Worm (Caenorhabditis elegans) whole organism, early embryonic: ENCODE results near the gene cdkl-1.
A peak's percentile ranks its signal among the peaks of the same experiment; 100 is the strongest.

ENCODE experiments used
- B0310.2 ChIP-seq: sonication (generic microtip); optimal IDR thresholded peaks from 2 replicates; lab custom pipeline; 2016; ENCODE audit warnings: mild to moderate bottlenecking, missing genetic modification characterization, missing compliant biosample characterization
- F13C5.2 ChIP-seq: sonication (generic microtip); optimal IDR thresholded peaks from 2 replicates; lab custom pipeline; 2017; ENCODE audit warnings: mild to moderate bottlenecking, missing genetic modification characterization, inconsistent platforms, missing compliant biosample characterization
- aly-1 ChIP-seq: sonication (generic microtip); optimal IDR thresholded peaks from 2 replicates; lab custom pipeline; 2016; ENCODE audit warnings: missing genetic modification characterization, missing compliant biosample characterization
- ama-1 ChIP-seq: fragments of 150-350 bp; optimal IDR thresholded peaks from 2 replicates; lab custom pipeline; 2014
- ceh-13 ChIP-seq: fragments of 200-800 bp; sonication (Bioruptor generic); optimal IDR thresholded peaks from 2 replicates; lab custom pipeline; 2018; ENCODE audit warnings: mild to moderate bottlenecking, missing genetic modification characterization, missing compliant biosample characterization
- ceh-36 ChIP-seq: sonication (generic microtip); optimal IDR thresholded peaks from 2 replicates; lab custom pipeline; 2016; ENCODE audit warnings: missing genetic modification characterization, inconsistent platforms, missing compliant biosample characterization
- ets-7 ChIP-seq: sonication (generic microtip); optimal IDR thresholded peaks from 2 replicates; lab custom pipeline; 2016; ENCODE audit warnings: missing genotype, missing genetic modification characterization, missing compliant biosample characterization
- flt-1 ChIP-seq: fragments of 200-800 bp; sonication (Bioruptor generic); IDR thresholded peaks from 2 replicates; pipeline ENCODE4 v1.3.6; 2022; ENCODE audit warnings: missing genetic modification characterization, missing compliant biosample characterization
- hmbx-1 ChIP-seq: sonication (generic microtip); optimal IDR thresholded peaks from 2 replicates; lab custom pipeline; 2016; ENCODE audit warnings: mild to moderate bottlenecking, missing genetic modification characterization, missing compliant biosample characterization
- hmg-4 ChIP-seq: fragments of 200-800 bp; sonication (Bioruptor generic); optimal IDR thresholded peaks from 2 replicates; lab custom pipeline; 2018; ENCODE audit warnings: mild to moderate bottlenecking, missing genetic modification characterization, missing compliant biosample characterization
- hnd-1 ChIP-seq: sonication (generic microtip); optimal IDR thresholded peaks from 2 replicates; lab custom pipeline; 2016; ENCODE audit warnings: missing genetic modification characterization, missing compliant biosample characterization
- pes-1 ChIP-seq: fragments of 200-800 bp; sonication (Bioruptor generic); IDR thresholded peaks from 2 replicates; pipeline ENCODE4 v1.3.6; 2022; ENCODE audit warnings: missing genetic modification reagents, missing genetic modification characterization, missing compliant biosample characterization
- scrt-1 ChIP-seq: fragments of 200-800 bp; sonication (Bioruptor generic); IDR thresholded peaks from 2 replicates; pipeline ENCODE4 v1.3.6; 2022; ENCODE audit warnings: missing genetic modification characterization, missing compliant biosample characterization
- sea-1 ChIP-seq: fragments of 200-800 bp; sonication (Bioruptor generic); conservative IDR thresholded peaks from 2 replicates; pipeline ENCODE4 v1.3.6; 2022; ENCODE audit warnings: missing genetic modification characterization, missing compliant biosample characterization
- tbx-11 ChIP-seq: fragments of 200-800 bp; sonication (Bioruptor generic); IDR thresholded peaks from 2 replicates; pipeline ENCODE4 v1.3.6; 2022; ENCODE audit warnings: missing genetic modification characterization, missing compliant biosample characterization
- tbx-37 ChIP-seq: fragments of 200-800 bp; sonication (Bioruptor generic); conservative IDR thresholded peaks from 2 replicates; pipeline ENCODE4 v1.3.6; 2022; ENCODE audit warnings: missing genetic modification reagents, missing genetic modification characterization, missing compliant biosample characterization
- tra-4 ChIP-seq: sonication (generic microtip); optimal IDR thresholded peaks from 2 replicates; lab custom pipeline; 2017; ENCODE audit warnings: missing genetic modification characterization, missing compliant biosample characterization

The cdkl-1 gene

DNA sequence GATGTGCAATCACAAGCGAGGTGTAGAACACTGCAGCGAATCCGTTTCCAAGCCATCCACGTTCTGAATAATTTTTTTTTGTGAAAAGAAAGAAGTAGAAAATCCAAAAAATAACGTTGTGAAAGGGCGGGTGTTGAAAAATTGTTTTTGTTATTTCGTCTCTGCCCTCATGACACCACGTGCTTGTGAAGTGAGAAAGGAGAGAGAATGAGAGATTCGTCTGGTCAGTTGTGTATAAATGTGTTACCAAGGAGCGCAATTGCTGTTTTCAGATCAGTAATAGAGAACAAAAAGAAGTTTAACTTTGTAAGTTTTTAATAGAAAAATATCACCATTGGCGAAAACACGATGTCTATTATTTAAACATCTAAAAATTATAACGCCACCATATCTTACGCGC lies 22.5 kb downstream of the cdkl-1 start:
- no peak for TF ChIP-seq B0310.2
- no peak for TF ChIP-seq ceh-36 (tag; lab: Kevin White, UChicago)
- TF ChIP-seq F13C5.2 = no peak
- TF ChIP-seq hmg-4 (GFP tag; lab: Kevin White, UChicago) = no peak
- TF ChIP-seq tra-4 = no peak
- TF ChIP-seq pes-1 (GFP tag; lab: Robert Waterston, UW) = no peak
- no peak for TF ChIP-seq ceh-13 (GFP tag; lab: Kevin White, UChicago)
- TF ChIP-seq tbx-37 = no peak
- TF ChIP-seq hmbx-1 (tag; lab: Kevin White, UChicago) = no peak
- TF ChIP-seq hnd-1 (tag; lab: Kevin White, UChicago) = no peak
- TF ChIP-seq ets-7 (tag; lab: Kevin White, UChicago) = no peak

DNA sequence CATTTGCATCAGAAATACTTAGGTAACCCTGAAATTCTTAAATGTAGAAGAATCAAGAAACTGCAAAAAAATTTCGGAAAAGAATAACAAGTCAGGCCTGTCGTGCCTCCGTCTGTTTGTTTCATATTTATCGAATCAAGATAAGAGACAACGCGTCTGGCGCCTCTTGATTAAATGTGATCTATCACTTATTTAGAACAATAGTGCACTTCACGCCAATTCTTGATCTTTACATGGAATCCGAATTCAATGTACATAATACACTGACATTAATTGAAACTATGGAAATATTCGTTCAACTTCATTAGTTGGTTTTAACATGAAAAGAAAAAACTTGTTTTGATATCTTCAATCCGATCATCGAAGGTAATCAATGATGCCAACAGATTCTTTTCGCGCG lies 23.8 kb downstream of the cdkl-1 start, which contains the start of gene mboa-2:
mboa-2 (minus strand) TSS at position 28 of the 400 bp plus-strand sequence.
- TF ChIP-seq ets-7 (tag; lab: Kevin White, UChicago) (no peak), ceh-36 (tag; lab: Kevin White, UChicago) (no peak), tbx-11 (GFP tag; lab: Robert Waterston, UW) (no peak), aly-1 (no peak), sea-1 (GFP tag; lab: Robert Waterston, UW) (no peak), hnd-1 (tag; lab: Kevin White, UChicago) (no peak), B0310.2 (no peak), F13C5.2 (no peak), pes-1 (GFP tag; lab: Robert Waterston, UW) (no peak), ceh-13 (GFP tag; lab: Kevin White, UChicago) (no peak), hmbx-1 (tag; lab: Kevin White, UChicago) (no peak), hmg-4 (GFP tag; lab: Kevin White, UChicago) (no peak), ama-1 (no peak), flt-1 (no peak)

DNA sequence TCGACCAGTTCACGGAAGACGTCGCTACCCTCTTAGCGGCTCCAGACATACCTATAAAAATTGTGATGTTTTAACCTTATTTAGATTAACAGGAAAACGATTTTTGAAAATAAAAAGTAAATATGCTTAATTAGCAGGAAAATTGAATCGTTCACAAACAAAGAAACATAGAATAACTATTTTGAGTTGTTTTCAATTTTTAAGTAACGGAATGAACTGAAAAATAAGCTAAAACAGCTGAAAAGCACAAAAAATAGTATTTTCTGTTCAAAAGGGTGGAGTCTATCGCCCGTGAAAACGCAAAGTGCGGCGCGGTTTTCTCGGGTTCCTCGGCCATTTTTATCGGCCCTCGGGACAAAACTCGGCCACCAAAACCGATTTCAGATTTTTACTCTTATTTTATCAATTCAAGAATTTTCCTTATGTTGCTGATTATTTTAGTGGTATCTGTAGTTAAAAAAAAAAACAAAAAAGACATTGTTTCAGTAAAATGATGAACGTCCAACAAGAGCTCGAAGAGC lies 25.2 kb downstream of the cdkl-1 start, which contains the start of the genes atp-5 and lmtr-3:
atp-5 (minus strand) TSS at position 51 of the 521 bp plus-strand sequence.
lmtr-3 (plus strand) TSS at position 370 of the 521 bp plus-strand sequence.
- peak; percentile 38 for TF ChIP-seq hmg-4 (GFP tag; lab: Kevin White, UChicago)
- no peak for TF ChIP-seq hnd-1 (tag; lab: Kevin White, UChicago)
- TF ChIP-seq tbx-11 (GFP tag; lab: Robert Waterston, UW) = 0 out of 2 replicates have a peak, but pooled peaks have one; percentile 36
- no peak for TF ChIP-seq flt-1
- TF ChIP-seq tbx-37 = peak; percentile 76; the same call in 1 of the 2 replicates
- TF ChIP-seq F13C5.2 = peak; percentile 36
- TF ChIP-seq scrt-1 (GFP tag; lab: Robert Waterston, UW) = no peak

DNA sequence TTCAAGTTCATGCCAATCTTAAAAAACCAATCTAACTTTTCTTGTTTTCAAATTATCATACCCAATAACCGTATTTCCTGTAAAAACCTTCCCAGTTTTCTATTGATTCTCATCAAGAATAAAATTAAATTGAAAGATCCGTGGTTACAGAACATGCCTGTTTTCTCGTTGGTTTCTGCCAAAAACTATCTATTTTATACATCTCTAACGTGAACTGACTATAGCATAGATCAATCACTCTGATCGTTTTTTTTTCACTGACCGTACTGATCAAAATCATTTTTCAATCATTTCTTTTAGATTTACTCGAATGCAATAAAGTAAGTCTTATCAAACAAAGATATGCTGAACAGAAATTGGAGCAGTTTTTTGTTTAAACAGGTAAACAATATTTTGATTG lies 26.2 kb downstream of the cdkl-1 start, which contains the start of gene C06H2.2:
C06H2.2 (plus strand) TSS at position 301 of the 400 bp plus-strand sequence.
- TF ChIP-seq tbx-11 (GFP tag; lab: Robert Waterston, UW) = no peak
- TF ChIP-seq tbx-37 = no peak
- no peak for TF ChIP-seq pes-1 (GFP tag; lab: Robert Waterston, UW)
- no peak for TF ChIP-seq tra-4
- no peak for TF ChIP-seq scrt-1 (GFP tag; lab: Robert Waterston, UW)
- TF ChIP-seq hmbx-1 (tag; lab: Kevin White, UChicago) = no peak
- TF ChIP-seq ceh-13 (GFP tag; lab: Kevin White, UChicago) = no peak
- TF ChIP-seq F13C5.2 = no peak
- TF ChIP-seq hmg-4 (GFP tag; lab: Kevin White, UChicago) = no peak
- no peak for TF ChIP-seq ceh-36 (tag; lab: Kevin White, UChicago)
- TF ChIP-seq hnd-1 (tag; lab: Kevin White, UChicago) = no peak
- TF ChIP-seq aly-1 = no peak
- no peak for TF ChIP-seq B0310.2
- no peak for TF ChIP-seq ama-1
- TF ChIP-seq sea-1 (GFP tag; lab: Robert Waterston, UW) = no peak

DNA sequence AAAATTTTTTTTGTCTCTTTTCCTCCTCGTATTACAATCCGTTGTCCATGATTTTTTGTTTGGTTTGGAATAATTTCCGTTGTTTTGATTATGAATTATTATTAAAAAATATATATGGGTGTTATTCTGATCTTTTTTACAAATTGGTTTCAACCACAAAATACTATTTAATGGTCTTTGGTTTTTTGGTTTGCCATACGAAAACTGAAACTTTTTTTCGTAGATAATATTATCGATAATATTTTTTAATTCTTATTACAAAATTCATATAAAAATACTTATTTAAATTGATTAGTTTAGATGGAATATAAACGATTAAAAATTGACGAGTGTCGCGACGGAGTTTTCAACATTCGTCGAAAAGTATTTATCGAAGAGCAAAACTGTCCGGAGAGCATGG lies 28.5 kb downstream of the cdkl-1 start, which contains the start of gene jmjd-5:
jmjd-5 (plus strand) TSS at position 301 of the 400 bp plus-strand sequence.
- TF ChIP-seq hnd-1 (tag; lab: Kevin White, UChicago) = no peak
- TF ChIP-seq ama-1 = no peak
- TF ChIP-seq ceh-36 (tag; lab: Kevin White, UChicago) = no peak
- no peak for TF ChIP-seq scrt-1 (GFP tag; lab: Robert Waterston, UW)
- TF ChIP-seq F13C5.2 = no peak
- TF ChIP-seq ets-7 (tag; lab: Kevin White, UChicago) = no peak
- no peak for TF ChIP-seq sea-1 (GFP tag; lab: Robert Waterston, UW)
- no peak for TF ChIP-seq aly-1
- no peak for TF ChIP-seq tbx-37
- no peak for TF ChIP-seq tbx-11 (GFP tag; lab: Robert Waterston, UW)
- TF ChIP-seq tra-4 = no peak
- no peak for TF ChIP-seq hmg-4 (GFP tag; lab: Kevin White, UChicago)
- TF ChIP-seq flt-1 = no peak
- no peak for TF ChIP-seq pes-1 (GFP tag; lab: Robert Waterston, UW)
- TF ChIP-seq hmbx-1 (tag; lab: Kevin White, UChicago) = no peak

DNA sequence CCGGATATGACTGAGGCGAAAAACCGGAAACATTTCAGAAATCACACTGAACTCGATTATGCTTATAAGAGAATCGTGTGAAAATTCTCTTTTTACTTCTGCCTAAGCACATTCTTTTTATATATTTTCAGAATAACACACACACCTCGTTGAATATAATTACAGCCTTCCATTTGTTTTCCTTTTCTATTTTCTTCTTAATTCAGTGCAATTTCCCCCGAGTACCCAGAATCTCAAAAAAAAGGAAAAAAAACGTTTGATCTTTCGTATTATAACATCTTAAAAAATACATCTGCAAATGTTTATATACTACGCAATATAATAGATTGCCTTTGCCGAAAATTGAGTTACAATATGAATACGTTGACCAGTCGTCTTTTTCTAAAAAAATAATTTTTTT lies 33.1 kb downstream of the cdkl-1 start:
- no peak for TF ChIP-seq tbx-11 (GFP tag; lab: Robert Waterston, UW)
- TF ChIP-seq tbx-37 = no peak
- TF ChIP-seq pes-1 (GFP tag; lab: Robert Waterston, UW) = no peak
- no peak for TF ChIP-seq ceh-36 (tag; lab: Kevin White, UChicago)
- no peak for TF ChIP-seq ceh-13 (GFP tag; lab: Kevin White, UChicago)
- TF ChIP-seq ama-1 = no peak
- TF ChIP-seq flt-1 = no peak
- TF ChIP-seq scrt-1 (GFP tag; lab: Robert Waterston, UW) = no peak
- no peak for TF ChIP-seq aly-1
- TF ChIP-seq tra-4 = no peak
- no peak for TF ChIP-seq ets-7 (tag; lab: Kevin White, UChicago)
- no peak for TF ChIP-seq sea-1 (GFP tag; lab: Robert Waterston, UW)
- TF ChIP-seq hmbx-1 (tag; lab: Kevin White, UChicago) = no peak
- TF ChIP-seq B0310.2 = no peak
- TF ChIP-seq hmg-4 (GFP tag; lab: Kevin White, UChicago) = no peak
- no peak for TF ChIP-seq F13C5.2
- no peak for TF ChIP-seq hnd-1 (tag; lab: Kevin White, UChicago)

DNA sequence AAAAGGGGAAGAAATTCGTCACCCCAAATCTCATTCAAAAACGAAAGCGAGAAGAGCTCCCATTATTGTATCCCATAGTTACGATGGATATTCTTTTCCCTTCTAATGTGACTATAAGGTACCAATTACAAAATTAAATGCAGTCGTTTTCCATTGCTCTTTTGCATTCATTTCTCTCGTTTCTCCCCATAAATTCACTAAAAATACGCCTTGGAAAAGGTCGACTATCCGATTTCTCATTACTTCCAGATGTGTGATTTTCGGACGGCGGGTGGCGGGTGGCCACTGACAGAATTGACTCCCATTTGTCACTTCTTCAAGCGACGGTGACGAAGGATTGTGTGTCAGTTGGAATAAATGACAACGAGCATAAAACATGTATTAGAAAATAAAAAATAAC lies 34.8 kb downstream of the cdkl-1 start:
- TF ChIP-seq ama-1 (no peak), hnd-1 (tag; lab: Kevin White, UChicago) (no peak), ceh-36 (tag; lab: Kevin White, UChicago) (no peak), pes-1 (GFP tag; lab: Robert Waterston, UW) (no peak), tra-4 (no peak), scrt-1 (GFP tag; lab: Robert Waterston, UW) (no peak), sea-1 (GFP tag; lab: Robert Waterston, UW) (no peak), ets-7 (tag; lab: Kevin White, UChicago) (no peak), aly-1 (no peak)
